Worm (Caenorhabditis elegans): Measurements from ENCODE around the gene fbxa-118.

fbxa-118 gene

DNA sequence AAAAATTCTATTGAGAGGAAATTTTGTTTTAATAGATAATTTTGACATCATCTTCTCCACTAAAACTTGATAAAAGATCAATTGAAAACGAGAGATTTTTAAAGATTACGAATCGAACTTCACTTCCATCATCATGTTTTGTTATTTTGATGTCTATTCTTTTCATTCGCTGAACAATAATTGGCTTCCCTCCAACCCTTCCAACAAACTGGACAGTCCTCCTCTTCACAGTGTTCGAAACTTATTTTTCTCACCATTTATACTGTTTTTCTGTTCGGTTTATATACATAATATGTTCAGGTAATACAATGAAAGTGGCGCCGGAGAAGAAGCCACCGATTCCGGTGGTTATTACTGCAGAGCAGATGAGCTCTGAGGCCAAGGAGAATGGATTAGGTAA is 16.4 kb downstream of the fbxa-118 start, which contains the start of gene M162.5:
Gene M162.5 (plus strand): TSS at position 301 of the 400 bp plus-strand sequence.
- TF ChIP-seq him-1 (tag; optimal IDR thresholded peaks at IDR 0.05) (no peak), W03F9.2 (tag; optimal IDR thresholded peaks at IDR 0.05) (no peak), dao-5 (tag; optimal IDR thresholded peaks at IDR 0.05) (no peak)

DNA sequence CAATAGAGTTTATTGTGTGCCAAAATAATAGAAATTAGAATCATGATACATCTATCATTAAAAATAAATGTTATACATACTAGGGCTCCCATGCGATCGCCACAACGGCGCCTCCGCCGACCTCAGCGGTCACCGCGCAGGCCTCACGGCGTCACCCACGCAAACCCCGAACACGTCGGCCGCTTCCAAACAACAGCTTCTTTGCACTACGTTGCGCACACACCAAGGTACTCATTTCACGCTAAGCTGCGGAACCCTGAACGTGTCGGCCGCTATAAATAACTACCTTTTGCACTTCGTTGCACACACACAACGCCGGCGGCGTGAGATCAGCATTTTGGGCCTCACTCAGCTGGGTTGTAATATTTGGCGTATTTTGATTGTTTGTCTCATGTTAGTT is 17.8 kb downstream of the fbxa-118 start:
- TF ChIP-seq dao-5 (tag; optimal IDR thresholded peaks at IDR 0.05) (no peak), W03F9.2 (tag; optimal IDR thresholded peaks at IDR 0.05) (no peak), him-1 (tag; optimal IDR thresholded peaks at IDR 0.05) (no peak)

DNA sequence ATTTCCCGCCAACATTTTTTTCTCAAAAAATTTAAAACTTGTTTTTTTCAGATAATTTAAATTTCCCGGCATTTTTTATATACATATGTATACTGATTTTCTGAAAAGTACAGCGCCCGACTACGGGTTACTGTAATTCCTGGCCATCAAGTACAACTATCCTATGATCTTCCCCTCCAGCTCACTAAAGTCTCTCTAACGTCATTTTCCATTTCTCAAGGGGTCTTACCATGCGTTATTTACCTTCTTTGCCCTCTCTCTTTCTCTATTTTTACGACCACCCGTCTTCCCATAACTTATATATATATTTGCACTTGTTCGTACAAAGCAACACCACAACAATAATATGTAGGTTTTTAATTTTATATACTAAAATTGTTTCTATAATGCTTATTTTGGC is 20.9 kb downstream of the fbxa-118 start, which contains the start of gene W04E12.9:
Gene W04E12.9 (plus strand): TSS at position 301 of the 400 bp plus-strand sequence.
- TF ChIP-seq dao-5 (tag; optimal IDR thresholded peaks at IDR 0.05) (no peak), W03F9.2 (tag; optimal IDR thresholded peaks at IDR 0.05) (no peak), him-1 (tag; optimal IDR thresholded peaks at IDR 0.05) (no peak)

DNA sequence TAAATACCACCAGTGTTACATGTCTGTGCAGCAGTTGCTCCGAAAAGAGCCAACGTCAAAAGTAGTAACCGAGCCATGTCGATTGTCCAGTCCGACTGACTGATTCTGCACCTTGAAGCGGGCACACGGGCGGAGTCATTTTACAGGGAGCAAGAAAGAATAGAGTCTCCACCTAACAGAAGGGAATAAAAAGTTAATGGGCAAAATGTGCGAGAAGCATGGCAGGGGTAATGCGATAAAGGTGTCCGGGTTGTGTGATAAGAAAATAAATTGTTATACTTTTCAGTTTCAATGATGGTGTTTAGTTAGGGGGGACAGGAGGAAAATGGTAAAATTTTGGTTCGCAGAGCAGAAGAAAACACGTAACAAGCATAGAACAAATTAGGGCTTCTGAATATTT is 21.9 kb downstream of the fbxa-118 start, which contains the start of gene clec-50:
Gene clec-50 (minus strand): TSS at position 109 of the 400 bp plus-strand sequence.
- TF ChIP-seq him-1 (tag; optimal IDR thresholded peaks at IDR 0.05) (no peak), dao-5 (tag; optimal IDR thresholded peaks at IDR 0.05) (no peak), W03F9.2 (tag; optimal IDR thresholded peaks at IDR 0.05) (no peak)

DNA sequence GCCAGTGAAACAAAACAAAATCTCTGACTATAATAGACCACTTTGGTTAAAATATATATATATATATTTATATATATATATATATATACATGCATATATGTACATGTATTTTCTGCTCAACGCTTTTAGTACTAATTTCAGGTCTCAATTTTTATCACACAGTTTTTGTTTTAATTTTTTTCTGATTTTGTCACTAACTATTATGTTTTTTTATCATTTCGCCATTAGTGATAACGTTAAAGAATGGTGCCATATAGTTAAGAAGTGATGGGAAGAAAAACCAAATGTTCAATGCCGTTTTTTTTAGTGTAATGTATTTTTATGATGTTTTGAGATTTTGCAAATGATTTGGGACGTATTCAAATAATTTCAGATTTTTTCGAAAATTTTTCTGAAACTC is 22.8 kb downstream of the fbxa-118 start:
- TF ChIP-seq him-1 (tag; optimal IDR thresholded peaks at IDR 0.05), result no peak
- no peak for TF ChIP-seq dao-5 (tag; optimal IDR thresholded peaks at IDR 0.05)
- TF ChIP-seq W03F9.2 (tag; optimal IDR thresholded peaks at IDR 0.05), result no peak

DNA sequence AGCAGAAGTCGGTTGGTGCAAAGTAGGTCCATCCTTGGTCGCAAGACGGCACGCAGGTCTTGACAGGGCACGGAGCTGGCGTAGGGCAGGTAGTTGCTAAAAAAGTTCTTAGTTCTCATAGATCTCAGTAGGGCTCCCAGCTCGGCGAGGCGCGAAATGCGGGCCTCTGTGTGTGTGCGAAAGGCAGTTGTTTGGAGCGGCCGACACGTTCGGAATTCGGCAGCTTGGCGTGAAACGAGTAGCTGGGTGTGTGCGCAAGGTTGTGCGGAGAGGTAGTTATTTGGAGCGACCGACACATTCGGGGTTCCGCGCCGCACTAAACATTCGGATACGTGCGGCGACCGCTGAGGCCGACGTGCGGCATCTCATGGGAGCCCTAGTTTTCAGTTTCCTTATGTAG is 24.2 kb downstream of the fbxa-118 start:
- no peak for TF ChIP-seq W03F9.2 (tag; optimal IDR thresholded peaks at IDR 0.05)
- no peak for TF ChIP-seq dao-5 (tag; optimal IDR thresholded peaks at IDR 0.05)
- no peak for TF ChIP-seq him-1 (tag; optimal IDR thresholded peaks at IDR 0.05)

DNA sequence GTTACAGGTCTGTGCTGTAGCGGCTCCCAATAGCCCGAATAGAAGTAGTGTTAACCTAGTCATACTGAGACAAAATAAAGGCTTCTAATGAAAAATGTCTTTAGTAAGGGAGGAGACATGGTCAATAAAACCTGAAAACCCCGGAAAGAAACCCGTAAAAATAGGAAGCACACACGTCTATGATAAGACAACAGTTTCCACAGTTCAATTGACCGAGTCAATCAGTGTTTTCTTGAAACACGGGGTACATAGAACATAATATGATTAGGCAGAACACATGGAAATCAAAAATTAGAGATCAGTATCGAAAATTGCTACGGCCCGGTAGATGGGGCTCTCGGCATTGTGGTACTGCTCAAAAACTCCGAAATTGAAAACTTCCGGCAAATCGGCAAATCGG is 26.0 kb downstream of the fbxa-118 start, which contains the start of gene clec-49:
Gene clec-49 (minus strand): TSS at position 103 of the 400 bp plus-strand sequence.
- no peak for TF ChIP-seq him-1 (tag; optimal IDR thresholded peaks at IDR 0.05)
- no peak for TF ChIP-seq W03F9.2 (tag; optimal IDR thresholded peaks at IDR 0.05)
- no peak for TF ChIP-seq dao-5 (tag; optimal IDR thresholded peaks at IDR 0.05)

DNA sequence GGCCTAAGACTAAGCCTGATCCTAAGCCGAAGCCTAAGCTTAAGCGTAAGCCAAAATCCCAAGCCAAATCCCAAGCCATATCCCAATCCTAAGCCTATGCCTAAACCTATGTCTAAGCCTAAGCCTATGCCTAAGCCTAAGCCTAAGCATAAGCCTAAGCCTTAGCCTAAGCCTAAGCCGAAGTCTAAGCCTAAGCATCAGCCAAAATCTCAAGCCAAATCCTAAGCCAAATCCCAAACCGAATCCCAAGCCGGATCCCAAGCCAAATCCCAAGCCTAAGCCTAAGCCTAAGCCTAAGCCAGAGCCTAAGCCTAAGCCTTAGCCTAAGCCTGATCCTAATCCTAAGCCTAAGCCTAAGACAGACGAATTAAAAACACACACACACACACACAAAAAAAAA is 30.0 kb downstream of the fbxa-118 start:
- TF ChIP-seq W03F9.2 (tag; optimal IDR thresholded peaks at IDR 0.05) (no peak), dao-5 (tag; optimal IDR thresholded peaks at IDR 0.05) (no peak), him-1 (tag; optimal IDR thresholded peaks at IDR 0.05) (no peak)

DNA sequence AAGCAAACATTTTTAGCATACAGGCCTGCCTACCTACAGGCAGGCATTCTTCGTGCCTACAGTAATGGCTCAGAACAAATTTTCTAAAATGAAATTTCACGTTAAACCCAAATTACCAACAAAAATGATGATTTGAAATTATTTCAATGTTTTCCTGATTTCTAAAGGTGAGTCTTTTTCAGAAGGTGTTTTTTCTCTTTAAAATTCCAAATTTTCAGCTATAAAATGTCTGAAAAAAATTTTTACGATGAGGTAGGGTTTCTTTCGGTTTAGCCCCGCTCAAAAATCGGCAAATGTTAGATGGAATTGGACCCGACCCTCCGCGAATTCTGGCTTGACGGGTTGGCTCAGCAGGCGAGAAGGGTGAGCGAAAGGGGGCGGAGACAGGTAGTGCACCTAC is 31.3 kb downstream of the fbxa-118 start, which contains the start of gene W04E12.5:
Gene W04E12.5 (plus strand): TSS at position 301 of the 400 bp plus-strand sequence.
- TF ChIP-seq him-1 (tag; optimal IDR thresholded peaks at IDR 0.05) (no peak), W03F9.2 (tag; optimal IDR thresholded peaks at IDR 0.05) (no peak), dao-5 (tag; optimal IDR thresholded peaks at IDR 0.05) (no peak)

DNA sequence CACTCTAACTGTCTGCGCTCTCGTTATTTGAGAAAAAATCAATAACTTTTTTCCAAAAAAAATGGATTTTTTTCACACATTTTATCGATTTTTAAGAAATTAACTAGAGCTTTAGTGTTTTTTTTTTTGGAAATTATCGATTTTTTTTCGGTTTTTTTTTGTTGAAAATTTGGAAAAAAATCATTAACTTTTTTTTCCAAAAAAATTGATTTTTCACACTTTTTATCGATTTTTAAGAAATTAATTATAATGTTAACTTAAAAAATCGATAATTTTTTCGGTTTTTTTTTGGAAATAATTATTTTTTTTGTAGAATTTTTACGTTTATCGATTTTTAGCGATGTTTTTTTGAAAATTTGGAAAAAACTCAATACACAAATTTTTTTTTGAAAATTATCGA is 32.9 kb downstream of the fbxa-118 start:
- TF ChIP-seq dao-5 (tag; optimal IDR thresholded peaks at IDR 0.05) (no peak), W03F9.2 (tag; optimal IDR thresholded peaks at IDR 0.05) (no peak), him-1 (tag; optimal IDR thresholded peaks at IDR 0.05) (no peak)

DNA sequence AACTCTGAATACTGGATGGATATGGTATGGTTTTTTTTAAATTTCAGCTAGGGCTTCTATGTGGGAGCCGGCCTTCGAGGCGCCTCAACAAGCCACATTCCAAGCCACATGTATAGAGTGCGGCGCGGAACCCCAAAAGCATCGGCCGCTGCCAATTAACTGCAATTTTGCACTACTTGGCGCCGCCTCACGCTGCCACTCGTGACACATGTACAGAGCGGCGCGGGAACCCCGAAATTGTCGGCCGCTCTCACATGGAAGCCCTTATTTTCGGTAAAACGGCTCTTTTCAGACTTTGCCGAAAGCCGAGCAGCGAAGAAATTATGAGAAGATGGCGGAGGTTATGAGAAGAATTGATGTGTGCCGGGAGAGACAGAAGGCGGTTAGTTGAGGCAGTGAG is 33.3 kb downstream of the fbxa-118 start:
- no peak for TF ChIP-seq W03F9.2 (tag; optimal IDR thresholded peaks at IDR 0.05)
- no peak for TF ChIP-seq him-1 (tag; optimal IDR thresholded peaks at IDR 0.05)
- TF ChIP-seq dao-5 (tag; optimal IDR thresholded peaks at IDR 0.05), result no peak

DNA sequence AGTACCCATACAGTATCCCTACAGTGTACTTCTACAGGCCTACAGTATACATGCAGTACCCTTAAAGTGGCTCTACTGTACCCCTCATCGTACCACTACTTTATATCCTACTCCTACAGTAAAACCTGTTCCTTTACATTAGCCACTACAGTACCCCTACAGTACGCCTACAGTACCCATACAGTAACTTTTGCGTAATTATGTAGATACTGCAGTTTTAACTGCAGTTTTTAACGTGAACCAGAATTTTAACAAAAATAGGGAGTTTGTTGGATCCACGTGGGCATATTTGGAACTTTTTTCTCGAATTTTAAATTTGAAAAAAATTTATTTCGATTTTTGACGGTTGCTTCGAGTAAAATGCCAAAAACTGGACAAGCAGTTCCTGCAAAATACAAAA is 33.8 kb downstream of the fbxa-118 start, which contains the start of gene W04E12.4:
Gene W04E12.4 (plus strand): TSS at position 301 of the 400 bp plus-strand sequence.
- TF ChIP-seq him-1 (tag; optimal IDR thresholded peaks at IDR 0.05) (no peak), W03F9.2 (tag; optimal IDR thresholded peaks at IDR 0.05) (no peak), dao-5 (tag; optimal IDR thresholded peaks at IDR 0.05) (no peak)

DNA sequence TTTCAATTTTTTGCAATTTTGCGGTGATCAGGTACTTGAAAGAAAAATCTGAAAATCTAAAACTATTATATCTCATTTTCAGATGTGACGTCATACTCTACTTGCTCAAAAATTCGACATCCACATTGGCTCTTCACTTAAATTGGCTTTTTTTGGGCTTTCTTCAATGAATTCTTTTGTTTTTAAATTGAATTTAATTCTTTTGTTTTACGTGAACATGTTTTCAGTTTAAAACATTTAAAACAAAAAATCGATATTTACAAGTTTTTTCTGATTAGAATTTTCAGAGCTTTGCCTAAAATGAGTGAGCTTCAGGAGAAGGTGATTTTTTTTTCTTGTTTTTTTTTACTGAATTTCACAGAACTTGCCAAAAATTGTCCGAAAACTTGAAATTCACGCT is 35.5 kb downstream of the fbxa-118 start, which contains the start of gene W04E12.3:
Gene W04E12.3 (plus strand): TSS at position 301 of the 400 bp plus-strand sequence.
- no peak for TF ChIP-seq W03F9.2 (tag; optimal IDR thresholded peaks at IDR 0.05)
- no peak for TF ChIP-seq dao-5 (tag; optimal IDR thresholded peaks at IDR 0.05)
- no peak for TF ChIP-seq him-1 (tag; optimal IDR thresholded peaks at IDR 0.05)

DNA sequence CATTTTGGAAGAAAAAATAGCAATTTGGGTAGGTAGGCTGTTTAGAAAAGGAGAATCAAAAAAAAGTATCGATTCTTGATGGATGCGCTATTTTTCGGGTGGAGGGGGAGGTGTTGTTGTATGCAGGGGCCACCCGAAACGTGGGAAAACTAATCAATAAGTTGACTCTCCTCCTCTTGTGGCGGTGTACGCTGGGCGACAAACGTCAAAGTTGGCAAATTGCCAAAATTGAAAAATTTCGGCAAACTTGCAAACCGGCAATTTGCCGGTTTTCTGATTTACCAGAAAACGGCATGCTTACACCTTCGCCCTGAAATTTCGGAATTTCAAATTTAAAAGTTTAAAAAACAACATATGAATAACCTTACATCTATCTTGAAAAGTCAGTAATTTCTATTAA is 36.1 kb downstream of the fbxa-118 start, which contains the start of gene W04E12.2:
Gene W04E12.2 (minus strand): TSS at position 101 of the 400 bp plus-strand sequence.
- TF ChIP-seq dao-5 (tag; optimal IDR thresholded peaks at IDR 0.05) (no peak), him-1 (tag; optimal IDR thresholded peaks at IDR 0.05) (no peak), W03F9.2 (tag; optimal IDR thresholded peaks at IDR 0.05) (no peak)

DNA sequence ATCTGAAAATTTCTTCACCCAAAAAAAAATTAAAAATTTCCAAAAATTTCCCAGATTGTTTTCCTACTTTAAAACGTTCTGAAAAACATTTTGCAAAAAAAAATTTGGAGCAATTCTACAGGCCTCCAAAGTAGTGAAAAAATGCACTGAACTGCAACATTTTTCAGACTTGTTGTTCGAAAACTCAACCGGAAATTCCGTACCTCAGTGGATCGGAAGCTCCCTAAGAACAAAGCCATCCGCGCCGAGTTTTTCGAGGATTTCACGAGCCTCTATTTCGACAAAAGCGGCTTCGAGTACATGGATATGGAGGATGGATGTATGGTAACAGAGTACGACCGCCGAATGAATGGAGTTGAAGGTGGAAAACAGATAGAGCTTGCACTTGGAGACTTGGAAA is 39.0 kb downstream of the fbxa-118 start, which contains the start of gene fbxa-131:
Gene fbxa-131 (plus strand): TSS at position 301 of the 400 bp plus-strand sequence.
- TF ChIP-seq dao-5 (tag; optimal IDR thresholded peaks at IDR 0.05), result no peak
- no peak for TF ChIP-seq him-1 (tag; optimal IDR thresholded peaks at IDR 0.05)
- TF ChIP-seq W03F9.2 (tag; optimal IDR thresholded peaks at IDR 0.05), result no peak
